Worm (Caenorhabditis elegans) whole organism, L2 larva: ENCODE data around the gene pqn-80.

Experiments used
- C34F6.9 ChIP-seq: fragments of 150-350 bp; optimal IDR thresholded peaks from 2 replicates; lab custom pipeline; 2014; ENCODE audit warnings: missing biosample characterization, missing genetic modification characterization
- F13H6.1 ChIP-seq: sonication (generic microtip); optimal IDR thresholded peaks from 2 replicates; lab custom pipeline; 2016; ENCODE audit warnings: missing genetic modification characterization, missing compliant biosample characterization
- R02D3.7 ChIP-seq: fragments of 150-350 bp; optimal IDR thresholded peaks from 2 replicates; lab custom pipeline; 2014; ENCODE audit warnings: missing biosample characterization, missing genetic modification characterization
- Y55F3AM.14 ChIP-seq: fragments of 200-800 bp; sonication (Bioruptor generic); optimal IDR thresholded peaks from 2 replicates; lab custom pipeline; 2018; ENCODE audit warnings: mild to moderate bottlenecking, missing genetic modification characterization, missing compliant biosample characterization
- ZK546.5 ChIP-seq: sonication (generic microtip); optimal IDR thresholded peaks from 2 replicates; lab custom pipeline; 2017; ENCODE audit warnings: missing biosample characterization, missing genetic modification characterization
- alr-1 ChIP-seq: fragments of 150-350 bp; optimal IDR thresholded peaks from 2 replicates; lab custom pipeline; 2014; ENCODE audit warnings: missing biosample characterization, missing genetic modification characterization
- aly-2 ChIP-seq: fragments of 150-350 bp; optimal IDR thresholded peaks from 2 replicates; lab custom pipeline; 2014; ENCODE audit warnings: missing biosample characterization, missing genetic modification characterization
- blmp-1 ChIP-seq: sonication (generic microtip); optimal IDR thresholded peaks from 2 replicates; lab custom pipeline; 2017; ENCODE audit warnings: missing genetic modification characterization, mild to moderate bottlenecking, missing compliant biosample characterization, antibody characterized with exemption, moderate library complexity; ENCODE audit not compliant: insufficient read depth
- ceh-16 ChIP-seq: fragments of 150-350 bp; optimal IDR thresholded peaks from 2 replicates; lab custom pipeline; 2014; ENCODE audit warnings: missing biosample characterization, missing genetic modification characterization
- ceh-82 ChIP-seq: fragments of 150-350 bp; optimal IDR thresholded peaks from 2 replicates; lab custom pipeline; 2014; ENCODE audit warnings: missing biosample characterization, missing genetic modification characterization
- crh-2 ChIP-seq: sonication (generic microtip); optimal IDR thresholded peaks from 2 replicates; lab custom pipeline; 2017; ENCODE audit warnings: missing biosample characterization, missing genetic modification characterization
- dmd-4 ChIP-seq: sonication (generic microtip); optimal IDR thresholded peaks from 2 replicates; lab custom pipeline; 2017; ENCODE audit warnings: missing biosample characterization, missing genetic modification characterization
- egl-27 ChIP-seq: sonication (generic microtip); optimal IDR thresholded peaks from 3 replicates; lab custom pipeline; 2017; ENCODE audit warnings: missing biosample characterization, missing genetic modification reagents, missing genetic modification characterization
- elt-1 ChIP-seq: fragments of 150-350 bp; optimal IDR thresholded peaks from 2 replicates; lab custom pipeline; 2014; ENCODE audit warnings: missing biosample characterization, missing genetic modification characterization
- elt-3 ChIP-seq: sonication (generic microtip); optimal IDR thresholded peaks from 2 replicates; lab custom pipeline; 2017; ENCODE audit warnings: missing biosample characterization, missing genetic modification characterization
- fos-1 ChIP-seq: fragments of 150-350 bp; optimal IDR thresholded peaks from 2 replicates; lab custom pipeline; 2014; ENCODE audit warnings: missing biosample characterization, missing genetic modification characterization
- gmeb-1 ChIP-seq: fragments of 150-350 bp; optimal IDR thresholded peaks from 2 replicates; lab custom pipeline; 2014; ENCODE audit warnings: missing biosample characterization, missing genetic modification characterization
- lin-13 ChIP-seq: fragments of 150-350 bp; optimal IDR thresholded peaks from 2 replicates; lab custom pipeline; 2014; ENCODE audit warnings: missing biosample characterization, missing genetic modification reagents, missing genetic modification characterization
- lin-39 ChIP-seq: fragments of 150-350 bp; optimal IDR thresholded peaks from 2 replicates; lab custom pipeline; 2014; ENCODE audit warnings: missing biosample characterization, missing genetic modification reagents, missing genetic modification characterization
- lsy-2 ChIP-seq, 2 experiments: fragments of 150-350 bp in 1 of 2; sonication (generic microtip) in 1 of 2; optimal IDR thresholded peaks; 2 replicates each; lab custom pipeline; 2014 to 2017; ENCODE audit warnings: missing biosample characterization in 2 of 2, missing genetic modification characterization in 2 of 2
- mab-5 ChIP-seq: fragments of 150-350 bp; optimal IDR thresholded peaks from 2 replicates; lab custom pipeline; 2014; ENCODE audit warnings: missing biosample characterization, missing genetic modification characterization
- mbf-1 ChIP-seq: sonication (generic microtip); optimal IDR thresholded peaks from 2 replicates; lab custom pipeline; 2017; ENCODE audit warnings: missing biosample characterization, missing genetic modification characterization
- mdl-1 ChIP-seq, 2 experiments: fragments of 150-350 bp in 1 of 2; sonication (generic microtip) in 1 of 2; optimal IDR thresholded peaks; 2 replicates each; lab custom pipeline; 2017; ENCODE audit warnings: missing biosample characterization in 2 of 2, missing genetic modification characterization in 2 of 2
- nhr-12 ChIP-seq: fragments of 150-350 bp; optimal IDR thresholded peaks from 2 replicates; lab custom pipeline; 2014; ENCODE audit warnings: missing biosample characterization, missing genetic modification characterization
- nhr-129 ChIP-seq: fragments of 150-350 bp; optimal IDR thresholded peaks from 2 replicates; lab custom pipeline; 2014; ENCODE audit warnings: missing biosample characterization, missing genetic modification characterization
- nhr-21 ChIP-seq: fragments of 150-350 bp; optimal IDR thresholded peaks from 2 replicates; lab custom pipeline; 2014; ENCODE audit warnings: missing biosample characterization, missing genetic modification characterization
- nhr-237 ChIP-seq: fragments of 150-350 bp; optimal IDR thresholded peaks from 2 replicates; lab custom pipeline; 2014; ENCODE audit warnings: missing biosample characterization, missing genetic modification characterization
- nhr-25 ChIP-seq: fragments of 150-350 bp; sonication (generic microtip); optimal IDR thresholded peaks from 3 replicates; lab custom pipeline; 2014; ENCODE audit warnings: missing biosample characterization, missing genetic modification characterization
- peb-1 ChIP-seq: fragments of 150-350 bp; optimal IDR thresholded peaks from 2 replicates; lab custom pipeline; 2014; ENCODE audit warnings: missing biosample characterization, missing genetic modification characterization
- sem-4 ChIP-seq: fragments of 150-350 bp; optimal IDR thresholded peaks from 2 replicates; lab custom pipeline; 2014; ENCODE audit warnings: missing biosample characterization, missing genetic modification reagents, missing genetic modification characterization
- skn-1 ChIP-seq: sonication (generic microtip); optimal IDR thresholded peaks from 2 replicates; lab custom pipeline; 2017; ENCODE audit warnings: missing biosample characterization, missing genetic modification characterization
- sma-3 ChIP-seq: sonication (generic microtip); optimal IDR thresholded peaks from 2 replicates; lab custom pipeline; 2016; ENCODE audit warnings: missing genetic modification reagents, missing genetic modification characterization, missing compliant biosample characterization
- sma-9 ChIP-seq, 2 experiments: fragments of 150-350 bp in 1 of 2; sonication (generic microtip) in 1 of 2; optimal IDR thresholded peaks; 2 replicates each; lab custom pipeline; 2014 to 2016; ENCODE audit warnings: missing genetic modification characterization in 2 of 2, mild to moderate bottlenecking in 1 of 2, missing biosample characterization in 1 of 2, missing compliant biosample characterization in 1 of 2, missing genetic modification reagents in 1 of 2, moderate library complexity in 1 of 2
- unc-55 ChIP-seq: fragments of 150-350 bp; sonication (generic microtip); optimal IDR thresholded peaks from 3 replicates; lab custom pipeline; 2014; ENCODE audit warnings: missing biosample characterization, missing genetic modification reagents, missing genetic modification characterization
- unc-62 ChIP-seq: fragments of 150-350 bp; optimal IDR thresholded peaks from 2 replicates; lab custom pipeline; 2014; ENCODE audit warnings: missing biosample characterization, missing genetic modification reagents, missing genetic modification characterization
- zag-1 ChIP-seq: fragments of 150-350 bp; optimal IDR thresholded peaks from 2 replicates; lab custom pipeline; 2014; ENCODE audit warnings: missing biosample characterization, missing genetic modification characterization
- ztf-1 ChIP-seq: fragments of 200-800 bp; sonication (Bioruptor generic); conservative IDR thresholded peaks from 2 replicates; pipeline ENCODE4 v1.3.6; 2022; ENCODE audit warnings: missing genetic modification characterization, missing compliant biosample characterization
- ztf-4 ChIP-seq: fragments of 150-350 bp; optimal IDR thresholded peaks from 2 replicates; lab custom pipeline; 2014; ENCODE audit warnings: missing biosample characterization, missing genetic modification characterization

pqn-80 gene

ce11 chrIII:12662186-12662585, 35.8 kb downstream of the pqn-80 start, which contains the start of gene tpst-1:
Gene tpst-1 (minus strand): TSS chrIII:12662286.
- TF ChIP-seq ztf-1 (GFP tag; lab: Robert Waterston, UW) (no peak), sma-9 (GFP tag; optimal IDR thresholded peaks at IDR 0.05; lab: Kevin White, UChicago) (no peak), sma-9 (tag; optimal IDR thresholded peaks at IDR 0.05; lab: Kevin White, UChicago) (no peak), egl-27 (no peak), ceh-82 (tag; lab: Kevin White, UChicago) (no peak), nhr-237 (tag; lab: Kevin White, UChicago) (no peak), elt-3 (tag; lab: Kevin White, UChicago) (no peak), ZK546.5 (no peak), R02D3.7 (tag; lab: Kevin White, UChicago) (no peak), mbf-1 (no peak), crh-2 (no peak), lin-39 (tag; lab: Kevin White, UChicago) (no peak), sma-3 (no peak), aly-2 (no peak), mab-5 (tag; lab: Kevin White, UChicago) (no peak), sem-4 (tag; lab: Kevin White, UChicago) (no peak), Y55F3AM.14 (GFP tag; lab: Kevin White, UChicago) (no peak)

ce11 chrIII:12665500-12665907, 39.1 kb downstream of the pqn-80 start:
- peak; percentile 24 for TF ChIP-seq nhr-21 (tag; lab: Kevin White, UChicago)
- TF ChIP-seq nhr-129 (tag; lab: Kevin White, UChicago), result peak; percentile 72
- peak; percentile 42 for TF ChIP-seq nhr-25
- TF ChIP-seq fos-1 (tag; lab: Kevin White, UChicago), result peak; percentile 3
- peak in 1 of 2 experiments; percentile 7 for TF ChIP-seq lsy-2 (tag; optimal IDR thresholded peaks at IDR 0.05; lab: Kevin White, UChicago)
- peak; percentile 3 for TF ChIP-seq unc-55
- TF ChIP-seq C34F6.9 (tag; lab: Kevin White, UChicago), result peak; percentile 38
- TF ChIP-seq, all 48 proteins: peak for 7; not testable (repeated sequence) for 41

- TF ChIP-seq ceh-16 (tag; lab: Kevin White, UChicago), result no peak
- TF ChIP-seq egl-27, result no peak
- TF ChIP-seq zag-1 (tag; lab: Kevin White, UChicago), result no peak
- no peak for TF ChIP-seq peb-1
- TF ChIP-seq mbf-1, result no peak
- no peak for TF ChIP-seq blmp-1 (tag; lab: Kevin White, UChicago)
- TF ChIP-seq alr-1 (tag; lab: Kevin White, UChicago), result no peak
- no peak for TF ChIP-seq F13H6.1
Observed at ce11 chrIII:12668821-12669220, 42.5 kb downstream of the pqn-80 start.

ce11 chrIII:12673382-12673970, 47.1 kb downstream of the pqn-80 start, which contains the start of the genes taf-7.2 and elpc-2:
Gene taf-7.2 (minus strand): TSS chrIII:12673423.
Gene elpc-2 (plus strand): TSS chrIII:12673677.
- TF ChIP-seq sma-3 (no peak), R02D3.7 (tag; lab: Kevin White, UChicago) (no peak), C34F6.9 (tag; lab: Kevin White, UChicago) (peak; percentile 31), mab-5 (tag; lab: Kevin White, UChicago) (no peak), lin-13 (GFP tag; lab: Kevin White, UChicago) (no peak), elt-1 (tag; lab: Kevin White, UChicago) (no peak), nhr-25 (peak; percentile 7), dmd-4 (tag; lab: Kevin White, UChicago) (no peak), unc-62 (GFP tag; lab: Kevin White, UChicago) (no peak), nhr-12 (tag; lab: Kevin White, UChicago) (no peak), egl-27 (no peak), nhr-237 (tag; lab: Kevin White, UChicago) (no peak), F13H6.1 (peak; percentile 56), unc-55 (peak; percentile 46), mdl-1 (tag; optimal IDR thresholded peaks at IDR 0.05; lab: Kevin White, UChicago) (no peak), crh-2 (no peak), nhr-129 (tag; lab: Kevin White, UChicago) (no peak), skn-1 (tag; lab: Kevin White, UChicago) (no peak), lsy-2 (tag; optimal IDR thresholded peaks at IDR 0.05; lab: Kevin White, UChicago) (peak; percentile 30 to 52), blmp-1 (tag; lab: Kevin White, UChicago) (no peak), gmeb-1 (tag; lab: Kevin White, UChicago) (peak; percentile 30), ztf-4 (tag; lab: Kevin White, UChicago) (no peak), lin-39 (tag; lab: Kevin White, UChicago) (no peak), aly-2 (no peak)
